Fruit fly (Drosophila melanogaster): Measurements from ENCODE around the gene CG33285.
A peak's percentile ranks its signal among the peaks of the same experiment; 100 is the strongest.

Gene CG33285

dm6 chr3L:21067553-21068157 is 21.1 kb downstream of the CG33285 start (continued):
- TF ChIP-seq CG6254 (GFP tag; optimal IDR thresholded peaks at IDR 0.05) (peak; percentile 5), bab2 (GFP tag; optimal IDR thresholded peaks at IDR 0.05) (no peak), zen (tag; optimal IDR thresholded peaks at IDR 0.05) (peak; percentile 90), chm (GFP tag; IDR thresholded peaks at IDR 0.05) (peak; percentile 71; the same call in 1 of the 2 replicates), CG30020 (tag; optimal IDR thresholded peaks at IDR 0.05) (no peak), Asciz (GFP tag; optimal IDR thresholded peaks at IDR 0.05) (no peak), CG6791 (GFP tag; IDR thresholded peaks at IDR 0.05; ENCODE audit: partially characterized antibody) (peak; percentile 64; the same call in 1 of the 3 replicates), CG9609 (GFP tag; optimal IDR thresholded peaks at IDR 0.05) (no peak), slp2 (GFP tag; optimal IDR thresholded peaks at IDR 0.05) (no peak), CG18011 (GFP tag; optimal IDR thresholded peaks at IDR 0.05) (no peak), tll (GFP tag; optimal IDR thresholded peaks at IDR 0.05) (peak in 1 of 2 experiments; percentile 77), Awh (GFP tag; IDR thresholded peaks at IDR 0.05) (peak; percentile 65; the same call in 1 of the 2 replicates), sens (GFP tag) (peak; percentile 88), CG12769 (tag; optimal IDR thresholded peaks at IDR 0.05) (peak; percentile 58), maf-S (GFP tag; optimal IDR thresholded peaks at IDR 0.05) (no peak), CG8924 (tag; optimal IDR thresholded peaks at IDR 0.05) (peak; percentile 42), ac (GFP tag; optimal IDR thresholded peaks at IDR 0.05) (peak; percentile 76), Dll (GFP tag; IDR thresholded peaks at IDR 0.05; ENCODE audit: partially characterized antibody) (peak; percentile 28; the same call in 1 of the 4 replicates), Lim3 (GFP tag; IDR thresholded peaks at IDR 0.05) (no peak), lov (optimal IDR thresholded peaks at IDR 0.05) (no peak), lov (GFP tag; IDR thresholded peaks at IDR 0.05) (0 out of 3 replicates have a peak, but pooled peaks have one; percentile 36), CG15479 (GFP tag; optimal IDR thresholded peaks at IDR 0.05) (peak; percentile 98), salm (tag; optimal IDR thresholded peaks at IDR 0.05) (no peak), Kr (GFP tag; optimal IDR thresholded peaks at IDR 0.05) (peak; percentile 84), cg (GFP tag; optimal IDR thresholded peaks at IDR 0.05) (peak; percentile 85), CG2712 (tag; optimal IDR thresholded peaks at IDR 0.05) (peak; percentile 27), rib (GFP tag; IDR thresholded peaks at IDR 0.05) (peak; percentile 49; the same call in 1 of the 2 replicates), pros (GFP tag; optimal IDR thresholded peaks at IDR 0.05) (peak; percentile 90), CG17829 (tag; optimal IDR thresholded peaks at IDR 0.05) (peak; percentile 43), sisA (GFP tag; IDR thresholded peaks at IDR 0.05) (no peak), CG31441 (GFP tag; IDR thresholded peaks at IDR 0.05) (no peak), wek (GFP tag; optimal IDR thresholded peaks at IDR 0.05) (peak; percentile 18), Mrtf (GFP tag; IDR thresholded peaks at IDR 0.05) (no peak), Opbp (GFP tag; IDR thresholded peaks at IDR 0.05; ENCODE audit: partially characterized antibody) (0 out of 3 replicates have a peak, but pooled peaks have one; percentile 53), CG14050 (GFP tag; IDR thresholded peaks at IDR 0.05) (no peak), trh (GFP tag; optimal IDR thresholded peaks at IDR 0.05) (no peak), mld (GFP tag; IDR thresholded peaks at IDR 0.05; ENCODE audit: partially characterized antibody) (no peak), vnd (GFP tag; IDR thresholded peaks at IDR 0.05; ENCODE audit: partially characterized antibody) (no peak), Hmx (GFP tag; optimal IDR thresholded peaks at IDR 0.05) (no peak), CG4328 (GFP tag; optimal IDR thresholded peaks at IDR 0.05) (no peak), fd96Cb (tag; optimal IDR thresholded peaks at IDR 0.05) (no peak), chinmo (GFP tag; IDR thresholded peaks at IDR 0.05; ENCODE audit: partially characterized antibody) (0 out of 4 replicates have a peak, but pooled peaks have one; percentile 75), ci (GFP tag; IDR thresholded peaks at IDR 0.05) (0 out of 3 replicates have a peak, but pooled peaks have one; percentile 29), CG7928 (GFP tag; optimal IDR thresholded peaks at IDR 0.05) (no peak), CG3726 (GFP tag; IDR thresholded peaks at IDR 0.05) (no peak), CG10543 (GFP tag; optimal IDR thresholded peaks at IDR 0.05) (peak; percentile 1), CG7963 (GFP tag; IDR thresholded peaks at IDR 0.05; ENCODE audit: partially characterized antibody) (0 out of 3 replicates have a peak, but pooled peaks have one; percentile 41), D (optimal IDR thresholded peaks at IDR 0.05) (peak; percentile 97), D (GFP tag; optimal IDR thresholded peaks at IDR 0.05) (peak; percentile 40)

Data from whole organism, embryonic.